Fruit fly (Drosophila melanogaster): ENCODE measurements around the gene CG32695.

Gene CG32695

dm6 chrX:9868510-9869248 is 5.2 kb downstream of the CG32695 start, which contains the start of gene CG45060:
TSS of gene CG45060 (minus strand) at chrX:9868568.
- TF ChIP-seq noc (tag; optimal IDR thresholded peaks at IDR 0.05), result peak; percentile 21

dm6 chrX:9864882-9865281 is 9.0 kb downstream of the CG32695 start, which contains the start of gene Ser7:
TSS of gene Ser7 (plus strand) at chrX:9865233.
- TF ChIP-seq noc (tag; optimal IDR thresholded peaks at IDR 0.05), result no peak

dm6 chrX:9847529-9847928 is 26.3 kb downstream of the CG32695 start:
- no peak for TF ChIP-seq noc (tag; optimal IDR thresholded peaks at IDR 0.05)

dm6 chrX:9833028-9833427 is 40.8 kb downstream of the CG32695 start:
- no peak for TF ChIP-seq noc (tag; optimal IDR thresholded peaks at IDR 0.05)

dm6 chrX:9829896-9830295 is 44.0 kb downstream of the CG32695 start:
- TF ChIP-seq noc (tag; optimal IDR thresholded peaks at IDR 0.05), result no peak

Measured in whole organism, larva.